Fruit fly (Drosophila melanogaster) whole organism, embryonic: ENCODE data around the gene CG9550.

ENCODE experiments used
- CG11085 ChIP-seq: fragments of 200-800 bp; sonication (Bioruptor generic); IDR thresholded peaks from 2 replicates; pipeline ENCODE4 v1.3.6; 2022; ENCODE audit warnings: missing biosample characterization, missing genetic modification characterization
- CG11247 ChIP-seq: fragments of 200-800 bp; sonication (Bioruptor generic); IDR thresholded peaks from 2 replicates; pipeline ENCODE4 v1.3.6; 2022; ENCODE audit warnings: missing biosample characterization, missing genetic modification characterization
- CG11723 ChIP-seq: fragments of 200-800 bp; sonication (Bioruptor generic); optimal IDR thresholded peaks from 2 replicates; lab custom pipeline; 2017; ENCODE audit warnings: missing biosample characterization, mild to moderate bottlenecking, missing genetic modification characterization
- CG13775 ChIP-seq: fragments of 200-800 bp; sonication (Bioruptor generic); optimal IDR thresholded peaks from 3 replicates; lab custom pipeline; 2017; ENCODE audit warnings: missing biosample characterization, mild to moderate bottlenecking, missing genetic modification characterization
- CG1603 ChIP-seq: fragments of 200-800 bp; sonication (Bioruptor generic); optimal IDR thresholded peaks from 2 replicates; lab custom pipeline; 2019; ENCODE audit warnings: missing biosample characterization, mild to moderate bottlenecking, missing genetic modification characterization, moderate library complexity
- CG1647 ChIP-seq: fragments of 200-800 bp; sonication (Bioruptor generic); optimal IDR thresholded peaks from 3 replicates; lab custom pipeline; 2016; ENCODE audit warnings: missing biosample characterization, missing genetic modification characterization
- CG18011 ChIP-seq: fragments of 200-800 bp; sonication (Bioruptor generic); optimal IDR thresholded peaks from 2 replicates; lab custom pipeline; 2017; ENCODE audit warnings: missing biosample characterization, missing genetic modification characterization, mild to moderate bottlenecking, moderate library complexity, missing genotype
- CG18599 ChIP-seq: fragments of 200-800 bp; sonication (Bioruptor generic); optimal IDR thresholded peaks from 3 replicates; lab custom pipeline; 2017; ENCODE audit warnings: missing biosample characterization, missing genetic modification characterization, mild to moderate bottlenecking, moderate library complexity, missing genetic modification reagents
- CG2116 ChIP-seq: fragments of 200-800 bp; sonication (Bioruptor generic); optimal IDR thresholded peaks from 3 replicates; lab custom pipeline; 2018; ENCODE audit warnings: missing biosample characterization, mild to moderate bottlenecking, missing genetic modification characterization
- CG3163 ChIP-seq: fragments of 200-800 bp; sonication (Bioruptor generic); optimal IDR thresholded peaks from 3 replicates; lab custom pipeline; 2016; ENCODE audit warnings: missing biosample characterization, missing genetic modification characterization
- CG33557 ChIP-seq: fragments of 200-800 bp; sonication (Bioruptor generic); optimal IDR thresholded peaks from 2 replicates; lab custom pipeline; 2019; ENCODE audit warnings: missing biosample characterization, mild to moderate bottlenecking, missing genetic modification characterization, moderate library complexity
- CG5245 ChIP-seq: fragments of 200-800 bp; sonication (Bioruptor generic); optimal IDR thresholded peaks from 3 replicates; lab custom pipeline; 2016; ENCODE audit warnings: missing biosample characterization, missing genetic modification characterization
- CG6254 ChIP-seq: fragments of 200-800 bp; sonication (Bioruptor generic); optimal IDR thresholded peaks from 3 replicates; lab custom pipeline; 2017; ENCODE audit warnings: mild to moderate bottlenecking, missing biosample characterization, missing genetic modification reagents, missing genetic modification characterization
- CG6654 ChIP-seq: fragments of 200-800 bp; sonication (Bioruptor generic); optimal IDR thresholded peaks from 2 replicates; lab custom pipeline; 2017; ENCODE audit warnings: missing biosample characterization, mild to moderate bottlenecking, missing genetic modification characterization
- CG7839 ChIP-seq: fragments of 200-800 bp; sonication (Bioruptor generic); optimal IDR thresholded peaks from 3 replicates; lab custom pipeline; 2018; ENCODE audit warnings: missing biosample characterization, mild to moderate bottlenecking, missing genetic modification characterization, moderate library complexity
- CG8290 ChIP-seq, 3 experiments: fragments of 200-800 bp; sonication (Bioruptor generic); optimal IDR thresholded peaks; 2 replicates each; lab custom pipeline; 2016 to 2019; ENCODE audit warnings: missing biosample characterization in 3 of 3, missing genetic modification characterization in 3 of 3, mild to moderate bottlenecking in 2 of 3, moderate library complexity in 1 of 3
- CG8924 ChIP-seq: fragments of 200-800 bp; optimal IDR thresholded peaks from 3 replicates; lab custom pipeline; 2019; ENCODE audit warnings: missing biosample characterization, mild to moderate bottlenecking, missing genetic modification characterization, moderate library complexity
- CG9817 ChIP-seq: fragments of 200-800 bp; sonication (Bioruptor generic); optimal IDR thresholded peaks from 2 replicates; lab custom pipeline; 2018; ENCODE audit warnings: missing biosample characterization, mild to moderate bottlenecking, missing genetic modification characterization, moderate library complexity
- CoRest ChIP-seq: fragments of 200-800 bp; sonication (Bioruptor generic); optimal IDR thresholded peaks from 3 replicates; lab custom pipeline; 2018; ENCODE audit warnings: missing biosample characterization, mild to moderate bottlenecking, missing genetic modification characterization, moderate library complexity
- Dad ChIP-seq: fragments of 200-800 bp; sonication (Bioruptor generic); optimal IDR thresholded peaks from 3 replicates; lab custom pipeline; 2016; ENCODE audit warnings: missing biosample characterization, missing genetic modification characterization
- Dll ChIP-seq: fragments of 200-800 bp; sonication (Bioruptor generic); IDR thresholded peaks from 4 replicates; pipeline ENCODE4 v1.3.6; 2022; ENCODE audit warnings: missing biosample characterization, missing genetic modification characterization; ENCODE audit not compliant: partially characterized antibody
- Fer1 ChIP-seq: fragments of 200-800 bp; sonication (Bioruptor generic); optimal IDR thresholded peaks from 2 replicates; lab custom pipeline; 2017; ENCODE audit warnings: missing biosample characterization, mild to moderate bottlenecking, missing genetic modification characterization
- HLHmδ ChIP-seq: fragments of 200-800 bp; sonication (Bioruptor generic); optimal IDR thresholded peaks from 2 replicates; lab custom pipeline; 2018; ENCODE audit warnings: missing biosample characterization, mild to moderate bottlenecking, missing genetic modification characterization, moderate library complexity
- HmgD ChIP-seq: fragments of 200-800 bp; sonication (Bioruptor generic); optimal IDR thresholded peaks from 3 replicates; lab custom pipeline; 2016; ENCODE audit warnings: missing biosample characterization, missing genetic modification characterization
- Lhr ChIP-seq: fragments of 200-800 bp; sonication (Bioruptor generic); optimal IDR thresholded peaks from 3 replicates; lab custom pipeline; 2017; ENCODE audit warnings: mild to moderate bottlenecking, missing biosample characterization, missing genetic modification reagents, missing genetic modification characterization
- Lim3 ChIP-seq: fragments of 200-800 bp; sonication (Bioruptor generic); IDR thresholded peaks from 2 replicates; pipeline ENCODE4 v1.3.6; 2022; ENCODE audit warnings: missing biosample characterization, missing genetic modification characterization
- Poxn ChIP-seq: fragments of 200-800 bp; sonication (Bioruptor generic); IDR thresholded peaks from 2 replicates; pipeline ENCODE4 v1.3.6; 2022; ENCODE audit warnings: missing biosample characterization, missing genetic modification characterization
- al ChIP-seq: fragments of 200-800 bp; sonication (Bioruptor generic); IDR thresholded peaks from 2 replicates; pipeline ENCODE4 v1.3.6; 2022; ENCODE audit warnings: missing biosample characterization, missing genetic modification characterization
- bbx ChIP-seq: fragments of 200-800 bp; sonication (Bioruptor generic); IDR thresholded peaks from 2 replicates; pipeline ENCODE4 v1.3.6; 2022; ENCODE audit warnings: missing biosample characterization, missing genetic modification characterization; ENCODE audit not compliant: partially characterized antibody
- bcd ChIP-seq: fragments of 200-800 bp; sonication (Bioruptor generic); optimal IDR thresholded peaks from 2 replicates; lab custom pipeline; 2017; ENCODE audit warnings: missing biosample characterization, mild to moderate bottlenecking, missing genetic modification characterization
- ci ChIP-seq: fragments of 200-800 bp; sonication (Bioruptor generic); IDR thresholded peaks from 3 replicates; pipeline ENCODE4 v1.3.6; 2022; ENCODE audit warnings: missing biosample characterization, missing genetic modification characterization
- crp ChIP-seq, 2 experiments: fragments of 200-800 bp; sonication (Bioruptor generic); optimal IDR thresholded peaks; 2 replicates in 1 of 2; 3 replicates in 1 of 2; lab custom pipeline; 2017; ENCODE audit warnings: missing biosample characterization in 2 of 2, missing genetic modification characterization in 2 of 2, mild to moderate bottlenecking in 1 of 2, moderate library complexity in 1 of 2
- dan ChIP-seq: fragments of 200-800 bp; sonication (Bioruptor generic); IDR thresholded peaks from 2 replicates; pipeline ENCODE4 v1.3.6; 2022; ENCODE audit warnings: missing biosample characterization, missing genetic modification characterization
- eyg ChIP-seq: fragments of 200-800 bp; sonication (Bioruptor generic); optimal IDR thresholded peaks from 3 replicates; lab custom pipeline; 2016; ENCODE audit warnings: missing biosample characterization, missing genetic modification characterization
- grau ChIP-seq: fragments of 200-800 bp; optimal IDR thresholded peaks from 3 replicates; lab custom pipeline; 2019; ENCODE audit warnings: missing biosample characterization, mild to moderate bottlenecking, missing genetic modification characterization, moderate library complexity
- gro ChIP-seq: fragments of 200-800 bp; sonication (Bioruptor generic); optimal IDR thresholded peaks from 2 replicates; lab custom pipeline; 2016; ENCODE audit warnings: missing biosample characterization, missing genetic modification characterization
- gsb-n ChIP-seq: fragments of 200-800 bp; sonication (Bioruptor generic); optimal IDR thresholded peaks from 3 replicates; lab custom pipeline; 2018; ENCODE audit warnings: missing biosample characterization, mild to moderate bottlenecking, missing genetic modification characterization
- kay ChIP-seq: fragments of 200-800 bp; sonication (Bioruptor generic); optimal IDR thresholded peaks from 2 replicates; lab custom pipeline; 2016; ENCODE audit warnings: missing biosample characterization, missing genetic modification characterization
- ken ChIP-seq: fragments of 200-800 bp; sonication (Bioruptor generic); IDR thresholded peaks from 3 replicates; pipeline ENCODE4 v1.3.6; 2022; ENCODE audit warnings: missing biosample characterization, missing genetic modification characterization
- kni ChIP-seq: fragments of 200-800 bp; sonication (Bioruptor generic); optimal IDR thresholded peaks from 3 replicates; lab custom pipeline; 2017; ENCODE audit warnings: mild to moderate bottlenecking, missing biosample characterization, missing genetic modification reagents, missing genetic modification characterization
- lmd ChIP-seq: fragments of 200-800 bp; sonication (Bioruptor generic); IDR thresholded peaks from 2 replicates; pipeline ENCODE4 v1.3.6; 2022; ENCODE audit warnings: missing biosample characterization, missing genetic modification characterization
- phol ChIP-seq: fragments of 200-800 bp; sonication (Bioruptor generic); optimal IDR thresholded peaks from 3 replicates; lab custom pipeline; 2018; ENCODE audit warnings: missing biosample characterization, mild to moderate bottlenecking, missing genetic modification characterization, moderate library complexity
- ranshi ChIP-seq: fragments of 200-800 bp; sonication (Bioruptor generic); IDR thresholded peaks from 2 replicates; pipeline ENCODE4 v1.3.6; 2022; ENCODE audit warnings: missing biosample characterization, missing genetic modification characterization
- rib ChIP-seq: fragments of 200-800 bp; sonication (Bioruptor generic); IDR thresholded peaks from 2 replicates; pipeline ENCODE4 v1.3.6; 2022; ENCODE audit warnings: missing biosample characterization, missing genetic modification characterization
- sc ChIP-seq, 3 experiments: fragments of >200 bp in 2 of 3; fragments of 200-800 bp in 1 of 3; sonication (Bioruptor generic) in 1 of 3; optimal IDR thresholded peaks; 2 replicates in 2 of 3; 3 replicates in 1 of 3; lab custom pipeline; 2017; ENCODE audit warnings: mild to moderate bottlenecking in 1 of 3, missing biosample characterization in 1 of 3, missing genetic modification characterization in 1 of 3, missing genetic modification reagents in 1 of 3
- scrt ChIP-seq: fragments of 200-800 bp; sonication (Bioruptor generic); optimal IDR thresholded peaks from 2 replicates; lab custom pipeline; 2018; ENCODE audit warnings: missing biosample characterization, mild to moderate bottlenecking, missing genetic modification characterization, moderate library complexity
- sens-2 ChIP-seq: fragments of 200-800 bp; sonication (Bioruptor generic); IDR thresholded peaks from 2 replicates; pipeline ENCODE4 v1.3.6; 2022; ENCODE audit warnings: missing biosample characterization, missing genetic modification characterization
- sob ChIP-seq: fragments of 200-800 bp; sonication (Bioruptor generic); IDR thresholded peaks from 2 replicates; pipeline ENCODE4 v1.3.6; 2022; ENCODE audit warnings: missing biosample characterization, missing genetic modification characterization
- stc ChIP-seq: fragments of 200-800 bp; sonication (Bioruptor generic); IDR thresholded peaks from 2 replicates; pipeline ENCODE4 v1.3.6; 2022; ENCODE audit warnings: missing biosample characterization, missing genetic modification characterization

The CG9550 gene

DNA sequence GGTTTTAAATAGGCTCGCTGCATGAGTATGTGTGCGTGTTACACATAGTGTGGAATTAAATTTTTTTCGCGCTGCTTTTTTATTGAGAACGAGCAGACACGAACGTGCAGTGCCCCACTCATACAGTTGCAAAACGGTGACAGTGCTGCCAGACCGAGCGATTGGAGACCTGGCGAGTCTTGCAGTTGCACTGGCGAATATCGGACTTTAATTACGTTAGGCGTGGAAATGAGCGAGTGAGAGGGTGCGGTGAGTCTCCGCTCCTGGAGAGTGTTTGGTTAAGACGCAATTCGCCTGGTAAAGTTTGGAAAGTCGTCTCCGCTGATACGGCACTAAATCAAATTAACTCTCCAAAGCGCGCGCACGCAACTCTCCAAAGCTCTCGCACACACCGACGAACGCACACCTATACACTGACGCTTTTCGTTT, 15.5 kb upstream of the CG9550 start (continued):
- TF ChIP-seq HLHmδ (GFP tag; lab: Kevin White, UChicago) (no peak), Dll (GFP tag; lab: Robert Waterston, UW) (no peak; the same call in 3 of the 4 replicates), kni (GFP tag; lab: Kevin White, UChicago) (peak; percentile 83), Lhr (GFP tag; lab: Kevin White, UChicago) (no peak), lmd (no peak), rib (GFP tag; lab: Robert Waterston, UW) (peak; percentile 50; the same call in 1 of the 2 replicates), CG13775 (GFP tag; lab: Kevin White, UChicago) (no peak), Lim3 (no peak), CG11723 (GFP tag; lab: Kevin White, UChicago) (no peak), CG1603 (tag; lab: Kevin White, UChicago) (peak; percentile 51), CG1647 (peak; percentile 7), Dad (GFP tag; lab: Kevin White, UChicago) (no peak), bcd (GFP tag; lab: Kevin White, UChicago) (no peak), ci (GFP tag; lab: Robert Waterston, UW) (peak; percentile 81), sc (optimal IDR thresholded peaks at IDR 0.05; lab: Kevin White, UChicago) (no peak), sc (GFP tag; optimal IDR thresholded peaks at IDR 0.05; lab: Kevin White, UChicago) (no peak), CG33557 (GFP tag; lab: Kevin White, UChicago) (no peak), kay (no peak), bbx (GFP tag; lab: Robert Waterston, UW) (peak; percentile 53; the same call in 1 of the 2 replicates), eyg (GFP tag; lab: Kevin White, UChicago) (no peak), grau (tag; lab: Kevin White, UChicago) (no peak), CG11247 (no peak), scrt (GFP tag; lab: Kevin White, UChicago) (peak; percentile 15), CG18599 (GFP tag; lab: Kevin White, UChicago) (peak; percentile 32), CG8290 (GFP tag; optimal IDR thresholded peaks at IDR 0.05; lab: Kevin White, UChicago) (no peak), CG8290 (tag; optimal IDR thresholded peaks at IDR 0.05; lab: Kevin White, UChicago) (peak in 1 of 2 experiments; percentile 30), stc (GFP tag; lab: Robert Waterston, UW) (no peak), ken (GFP tag; lab: Robert Waterston, UW) (no peak), CoRest (no peak), CG18011 (GFP tag; lab: Kevin White, UChicago) (no peak), CG5245 (GFP tag; lab: Kevin White, UChicago) (no peak), phol (tag; lab: Kevin White, UChicago) (no peak), CG6654 (GFP tag; lab: Kevin White, UChicago) (no peak), dan (GFP tag; lab: Robert Waterston, UW) (no peak), Fer1 (peak; percentile 40), crp (GFP tag; optimal IDR thresholded peaks at IDR 0.05; lab: Kevin White, UChicago) (no peak), Poxn (GFP tag; lab: Robert Waterston, UW) (no peak), HmgD (GFP tag; lab: Kevin White, UChicago) (peak; percentile 28), CG2116 (GFP tag; lab: Kevin White, UChicago) (peak; percentile 69), CG6254 (GFP tag; lab: Kevin White, UChicago) (peak; percentile 10), CG3163 (GFP tag; lab: Kevin White, UChicago) (no peak), ranshi (GFP tag; lab: Robert Waterston, UW) (0 out of 2 replicates have a peak, but pooled peaks have one; percentile 40), gro (no peak), sob (0 out of 2 replicates have a peak, but pooled peaks have one; percentile 30), gsb-n (tag; lab: Kevin White, UChicago) (peak; percentile 47), CG11085 (no peak), CG8924 (peak; percentile 24), al (GFP tag; lab: Robert Waterston, UW) (no peak), sens-2 (GFP tag; lab: Robert Waterston, UW) (no peak), CG9817 (tag; lab: Kevin White, UChicago) (no peak), CG7839 (tag; lab: Kevin White, UChicago) (no peak)
